Worm (Caenorhabditis elegans) whole organism, mixed stage, embryonic: ENCODE measurements around the gene ZK105.1.

Source experiments
- lin-32 ChIP-seq: fragments of 200-800 bp; sonication (Bioruptor generic); optimal IDR thresholded peaks from 2 replicates; lab custom pipeline; 2018; ENCODE audit warnings: mild to moderate bottlenecking, missing genetic modification characterization, missing compliant biosample characterization
- mep-1 ChIP-seq: fragments of 150-350 bp; optimal IDR thresholded peaks from 2 replicates; lab custom pipeline; 2017; ENCODE audit warnings: missing biosample characterization, missing genetic modification reagents, missing genetic modification characterization, inconsistent platforms
- nhr-76 ChIP-seq: sonication (generic microtip); optimal IDR thresholded peaks from 2 replicates; lab custom pipeline; 2017; ENCODE audit warnings: missing biosample characterization, missing genetic modification characterization
- tbx-8 ChIP-seq: fragments of 200-800 bp; sonication (Bioruptor generic); optimal IDR thresholded peaks from 2 replicates; lab custom pipeline; 2018; ENCODE audit warnings: mild to moderate bottlenecking, missing genetic modification characterization, moderate library complexity, missing compliant biosample characterization
- unc-39 ChIP-seq: fragments of 150-350 bp; optimal IDR thresholded peaks from 2 replicates; lab custom pipeline; 2014; ENCODE audit warnings: missing biosample characterization, missing genetic modification characterization

ce11 chrV:7726202-7726601 is 12.4 kb downstream of the ZK105.1 start:
- no peak for TF ChIP-seq lin-32 (GFP tag; lab: Kevin White, UChicago)
- no peak for TF ChIP-seq tbx-8 (GFP tag; lab: Kevin White, UChicago)
- TF ChIP-seq mep-1 (tag; lab: Kevin White, UChicago), result no peak
- no peak for TF ChIP-seq unc-39 (tag; lab: Kevin White, UChicago)
- TF ChIP-seq nhr-76 (tag; lab: Kevin White, UChicago), result no peak
